Fruit fly (Drosophila melanogaster) S2 (cell line): Measurements from ENCODE around the gene CG8833.

Experiments used
- CG8478 ChIP-seq: fragments of >200 bp; optimal IDR thresholded peaks from 2 replicates; lab custom pipeline; 2018
- CTCF ChIP-seq, 2 experiments: fragments of >200 bp; optimal IDR thresholded peaks; 2 replicates each; lab custom pipeline; 2018

DNA sequence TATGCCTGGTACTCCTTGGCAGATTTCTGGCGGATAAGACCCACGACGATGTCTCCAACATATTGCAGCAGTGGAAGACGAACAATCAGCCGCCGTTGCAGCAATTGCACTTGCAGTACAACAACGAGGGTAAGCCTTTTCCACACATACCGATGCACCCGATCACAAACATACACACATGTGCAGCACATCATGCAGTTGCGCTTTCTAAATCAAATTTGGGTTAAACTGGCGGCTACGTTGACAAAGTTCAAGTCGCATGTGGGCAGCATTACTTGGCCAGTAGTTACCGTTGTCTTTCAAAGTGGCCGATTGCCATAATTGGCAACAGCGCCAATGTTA is 36.7 kb upstream of the CG8833 start:
- TF ChIP-seq CTCF (optimal IDR thresholded peaks at IDR 0.05; lab: Kevin White, UChicago): no peak
- TF ChIP-seq CG8478: no peak
